Worm (Caenorhabditis elegans) whole organism, L3 larva: ENCODE results near the gene C16C8.4.

Experiments
- ceh-28 ChIP-seq: fragments of 150-350 bp; optimal IDR thresholded peaks from 2 replicates; lab custom pipeline; 2014; ENCODE audit warnings: missing biosample characterization, missing genetic modification reagents, missing genetic modification characterization
- fkh-10 ChIP-seq: sonication (generic microtip); optimal IDR thresholded peaks from 2 replicates; lab custom pipeline; 2017; ENCODE audit warnings: missing biosample characterization, missing genetic modification reagents, missing genetic modification characterization
- fkh-2 ChIP-seq: fragments of 150-350 bp; optimal IDR thresholded peaks from 2 replicates; lab custom pipeline; 2014; ENCODE audit warnings: missing biosample characterization, missing genetic modification reagents, missing genetic modification characterization
- fos-1 ChIP-seq: fragments of 150-350 bp; optimal IDR thresholded peaks from 2 replicates; lab custom pipeline; 2014; ENCODE audit warnings: missing biosample characterization, missing genetic modification characterization
- nfya-1 ChIP-seq: sonication (generic microtip); optimal IDR thresholded peaks from 2 replicates; lab custom pipeline; 2017; ENCODE audit warnings: missing genetic modification characterization, mild to moderate bottlenecking, missing compliant biosample characterization, antibody characterized with exemption, moderate library complexity; ENCODE audit not compliant: insufficient read depth
- nhr-11 ChIP-seq: fragments of 150-350 bp; optimal IDR thresholded peaks from 2 replicates; lab custom pipeline; 2014; ENCODE audit warnings: missing biosample characterization, missing genetic modification characterization
- nhr-237 ChIP-seq: fragments of 150-350 bp; optimal IDR thresholded peaks from 2 replicates; lab custom pipeline; 2014; ENCODE audit warnings: missing biosample characterization, missing genetic modification characterization
- nhr-28 ChIP-seq: fragments of 150-350 bp; optimal IDR thresholded peaks from 2 replicates; lab custom pipeline; 2014; ENCODE audit warnings: missing biosample characterization, missing genetic modification characterization
- nhr-67 ChIP-seq: fragments of 150-350 bp; optimal IDR thresholded peaks from 2 replicates; lab custom pipeline; 2014; ENCODE audit warnings: missing biosample characterization, missing genetic modification characterization
- nhr-76 ChIP-seq: fragments of 150-350 bp; sonication (generic microtip); optimal IDR thresholded peaks from 5 replicates; lab custom pipeline; 2014; ENCODE audit warnings: missing biosample characterization, missing genetic modification characterization
- nhr-77 ChIP-seq: fragments of 150-350 bp; optimal IDR thresholded peaks from 2 replicates; lab custom pipeline; 2014; ENCODE audit warnings: missing biosample characterization, missing genetic modification characterization
- pha-4 ChIP-seq: fragments of 150-350 bp; optimal IDR thresholded peaks from 2 replicates; lab custom pipeline; 2014; ENCODE audit warnings: missing biosample characterization, missing genetic modification reagents, missing genetic modification characterization
- unc-62 ChIP-seq: fragments of 150-350 bp; sonication (generic microtip); optimal IDR thresholded peaks from 4 replicates; lab custom pipeline; 2014; ENCODE audit warnings: missing biosample characterization, missing genetic modification reagents, missing genetic modification characterization
- ztf-11 ChIP-seq: fragments of 150-350 bp; optimal IDR thresholded peaks from 2 replicates; lab custom pipeline; 2014; ENCODE audit warnings: missing biosample characterization, missing genetic modification characterization

- TF ChIP-seq pha-4 (tag; lab: Kevin White, UChicago): no peak
- no peak for TF ChIP-seq fos-1 (tag; lab: Kevin White, UChicago)
- TF ChIP-seq ztf-11 (tag; lab: Kevin White, UChicago): no peak
- TF ChIP-seq nhr-28 (tag; lab: Kevin White, UChicago): no peak
- TF ChIP-seq fkh-2 (tag; lab: Kevin White, UChicago): no peak
- TF ChIP-seq fkh-10 (GFP tag; lab: Kevin White, UChicago): no peak
- TF ChIP-seq nhr-67 (tag; lab: Kevin White, UChicago): no peak
- no peak for TF ChIP-seq nhr-237 (tag; lab: Kevin White, UChicago)
- TF ChIP-seq nhr-77 (tag; lab: Kevin White, UChicago): no peak
- TF ChIP-seq nfya-1 (tag; lab: Kevin White, UChicago): no peak
- no peak for TF ChIP-seq nhr-11
- no peak for TF ChIP-seq nhr-76 (tag; lab: Kevin White, UChicago)
- TF ChIP-seq ceh-28 (tag; lab: Kevin White, UChicago): no peak
- no peak for TF ChIP-seq unc-62 (GFP tag; lab: Kevin White, UChicago)
These were observed 21.2 kb downstream of the C16C8.4 start for ce11 chrII:3422938-3423337.
